Fruit fly (Drosophila melanogaster) whole organism, embryonic: ENCODE data around the gene Enoph.

Source experiments
- Aef1 ChIP-seq: fragments of 200-800 bp; sonication (Bioruptor generic); IDR thresholded peaks from 3 replicates; pipeline ENCODE4 v1.3.6; 2022; ENCODE audit warnings: missing biosample characterization, missing genetic modification characterization
- CG10147 ChIP-seq: fragments of 200-800 bp; sonication (Bioruptor generic); optimal IDR thresholded peaks from 2 replicates; lab custom pipeline; 2019; ENCODE audit warnings: missing biosample characterization, mild to moderate bottlenecking, missing genetic modification characterization, moderate library complexity
- CG10543 ChIP-seq: fragments of 200-800 bp; sonication (Bioruptor generic); optimal IDR thresholded peaks from 3 replicates; lab custom pipeline; 2017; ENCODE audit warnings: missing biosample characterization, mild to moderate bottlenecking, missing genetic modification characterization, moderate library complexity
- CG11093 ChIP-seq: fragments of 200-800 bp; sonication (Bioruptor generic); IDR thresholded peaks from 3 replicates; pipeline ENCODE4 v1.3.6; 2022; ENCODE audit warnings: missing biosample characterization, missing genetic modification characterization
- CG11247 ChIP-seq: fragments of 200-800 bp; sonication (Bioruptor generic); IDR thresholded peaks from 2 replicates; pipeline ENCODE4 v1.3.6; 2022; ENCODE audit warnings: missing biosample characterization, missing genetic modification characterization
- CG12104 ChIP-seq: fragments of 200-800 bp; sonication (Bioruptor generic); optimal IDR thresholded peaks from 3 replicates; lab custom pipeline; 2016; ENCODE audit warnings: missing biosample characterization, missing genetic modification characterization
- CG12659 ChIP-seq: fragments of 200-800 bp; sonication (Bioruptor generic); optimal IDR thresholded peaks from 3 replicates; lab custom pipeline; 2017; ENCODE audit warnings: mild to moderate bottlenecking, missing biosample characterization, missing genetic modification reagents, missing genetic modification characterization
- CG14050 ChIP-seq: fragments of 200-800 bp; sonication (Bioruptor generic); IDR thresholded peaks from 3 replicates; pipeline ENCODE4 v1.3.6; 2022; ENCODE audit warnings: missing biosample characterization, missing genetic modification characterization
- CG14965 ChIP-seq: fragments of 200-800 bp; sonication (Bioruptor generic); optimal IDR thresholded peaks from 2 replicates; lab custom pipeline; 2016; ENCODE audit warnings: missing biosample characterization, missing genetic modification characterization, borderline replicate concordance
- CG15479 ChIP-seq: fragments of 200-800 bp; sonication (Bioruptor generic); optimal IDR thresholded peaks from 3 replicates; lab custom pipeline; 2019; ENCODE audit warnings: missing biosample characterization, mild to moderate bottlenecking, missing genetic modification characterization, moderate library complexity
- CG2116 ChIP-seq: fragments of 200-800 bp; sonication (Bioruptor generic); optimal IDR thresholded peaks from 3 replicates; lab custom pipeline; 2018; ENCODE audit warnings: missing biosample characterization, mild to moderate bottlenecking, missing genetic modification characterization
- CG2199 ChIP-seq: fragments of 200-800 bp; sonication (Bioruptor generic); IDR thresholded peaks from 3 replicates; pipeline ENCODE4 v1.3.6; 2022; ENCODE audit warnings: missing biosample characterization, missing genetic modification characterization
- CG4328 ChIP-seq: fragments of 200-800 bp; sonication (Bioruptor generic); optimal IDR thresholded peaks from 3 replicates; lab custom pipeline; 2017; ENCODE audit warnings: missing biosample characterization, missing genetic modification reagents, missing genetic modification characterization
- CG43689 ChIP-seq: fragments of 200-800 bp; sonication (Bioruptor generic); IDR thresholded peaks from 2 replicates; pipeline ENCODE4 v1.3.6; 2022; ENCODE audit warnings: missing biosample characterization, missing genetic modification characterization
- CG6654 ChIP-seq: fragments of 200-800 bp; sonication (Bioruptor generic); optimal IDR thresholded peaks from 2 replicates; lab custom pipeline; 2017; ENCODE audit warnings: missing biosample characterization, mild to moderate bottlenecking, missing genetic modification characterization
- CG9437 ChIP-seq: fragments of 200-800 bp; sonication (Bioruptor generic); optimal IDR thresholded peaks from 2 replicates; lab custom pipeline; 2018; ENCODE audit warnings: missing biosample characterization, mild to moderate bottlenecking, missing genetic modification characterization
- CG9932 ChIP-seq: fragments of 200-800 bp; sonication (Bioruptor generic); IDR thresholded peaks from 2 replicates; pipeline ENCODE4 v1.3.6; 2022; ENCODE audit warnings: missing biosample characterization, missing genetic modification characterization
- Camta ChIP-seq: fragments of 200-800 bp; sonication (Bioruptor generic); optimal IDR thresholded peaks from 2 replicates; lab custom pipeline; 2016; ENCODE audit warnings: missing biosample characterization, missing genetic modification characterization
- Dref ChIP-seq: fragments of 200-800 bp; sonication (Bioruptor generic); IDR thresholded peaks from 2 replicates; pipeline ENCODE4 v1.3.6; 2022; ENCODE audit warnings: missing biosample characterization, missing genetic modification characterization
- Ets97D ChIP-seq: fragments of 200-800 bp; sonication (Bioruptor generic); optimal IDR thresholded peaks from 3 replicates; lab custom pipeline; 2016; ENCODE audit warnings: missing biosample characterization, missing genetic modification characterization
- Gsc ChIP-seq: fragments of 200-800 bp; sonication (Bioruptor generic); IDR thresholded peaks from 2 replicates; pipeline ENCODE4 v1.3.6; 2022; ENCODE audit warnings: missing biosample characterization, missing genetic modification characterization
- Hey ChIP-seq: fragments of 200-800 bp; sonication (Bioruptor generic); optimal IDR thresholded peaks from 3 replicates; lab custom pipeline; 2018; ENCODE audit warnings: missing biosample characterization, mild to moderate bottlenecking, missing genetic modification characterization
- Pdp1 ChIP-seq, 2 experiments: fragments of 200-800 bp; sonication (Bioruptor generic); optimal IDR thresholded peaks; 3 replicates each; lab custom pipeline; 2016; ENCODE audit warnings: missing biosample characterization in 2 of 2, missing genetic modification characterization in 2 of 2, mild to moderate bottlenecking in 1 of 2, moderate library complexity in 1 of 2
- Scr ChIP-seq: fragments of 200-800 bp; sonication (Bioruptor generic); IDR thresholded peaks from 2 replicates; pipeline ENCODE4 v1.3.6; 2022; ENCODE audit warnings: missing biosample characterization, missing genetic modification characterization; ENCODE audit not compliant: partially characterized antibody
- Six4 ChIP-seq: fragments of 200-800 bp; sonication (Bioruptor generic); optimal IDR thresholded peaks from 2 replicates; lab custom pipeline; 2016; ENCODE audit warnings: missing biosample characterization, missing genetic modification characterization
- Stat92E ChIP-seq, 3 experiments: fragments of >200 bp in 2 of 3; fragments of 200-800 bp in 1 of 3; sonication (Bioruptor generic) in 1 of 3; optimal IDR thresholded peaks; 2 replicates each; lab custom pipeline; 2017 to 2019; ENCODE audit warnings: missing biosample characterization in 3 of 3, missing genetic modification characterization in 3 of 3, mild to moderate bottlenecking in 1 of 3, moderate library complexity in 1 of 3
- TFAM ChIP-seq: fragments of 200-800 bp; sonication (Bioruptor generic); optimal IDR thresholded peaks from 2 replicates; lab custom pipeline; 2017; ENCODE audit warnings: missing biosample characterization, missing genetic modification characterization, inconsistent platforms
- Trl ChIP-seq, 3 experiments: fragments of >200 bp in 2 of 3; fragments of 200-800 bp in 1 of 3; sonication (Bioruptor generic) in 1 of 3; optimal IDR thresholded peaks; 2 replicates in 1 of 3; 3 replicates in 2 of 3; lab custom pipeline; 2016 to 2017; ENCODE audit warnings: missing biosample characterization in 1 of 3, missing genetic modification characterization in 1 of 3
- btn ChIP-seq: fragments of 200-800 bp; sonication (Bioruptor generic); optimal IDR thresholded peaks from 2 replicates; lab custom pipeline; 2016; ENCODE audit warnings: missing biosample characterization, missing genetic modification characterization
- chn ChIP-seq: fragments of 200-800 bp; sonication (Bioruptor generic); optimal IDR thresholded peaks from 2 replicates; lab custom pipeline; 2016; ENCODE audit warnings: missing biosample characterization, missing genetic modification characterization
- dm ChIP-seq: fragments of 200-800 bp; sonication (Bioruptor generic); optimal IDR thresholded peaks from 3 replicates; lab custom pipeline; 2016; ENCODE audit warnings: missing biosample characterization, missing genetic modification characterization
- gcm ChIP-seq: fragments of 200-800 bp; sonication (Bioruptor generic); optimal IDR thresholded peaks from 2 replicates; lab custom pipeline; 2019; ENCODE audit warnings: missing biosample characterization, mild to moderate bottlenecking, missing genetic modification characterization, moderate library complexity
- grau ChIP-seq: fragments of 200-800 bp; optimal IDR thresholded peaks from 3 replicates; lab custom pipeline; 2019; ENCODE audit warnings: missing biosample characterization, mild to moderate bottlenecking, missing genetic modification characterization, moderate library complexity
- gsb-n ChIP-seq: fragments of 200-800 bp; sonication (Bioruptor generic); optimal IDR thresholded peaks from 3 replicates; lab custom pipeline; 2018; ENCODE audit warnings: missing biosample characterization, mild to moderate bottlenecking, missing genetic modification characterization
- h ChIP-seq: fragments of >200 bp; optimal IDR thresholded peaks from 2 replicates; lab custom pipeline; 2017
- inv ChIP-seq: fragments of 200-800 bp; sonication (Bioruptor generic); IDR thresholded peaks from 2 replicates; pipeline ENCODE4 v1.3.6; 2022; ENCODE audit warnings: missing biosample characterization, missing genetic modification characterization; ENCODE audit not compliant: partially characterized antibody
- jing ChIP-seq: fragments of 200-800 bp; sonication (Bioruptor generic); optimal IDR thresholded peaks from 2 replicates; lab custom pipeline; 2018; ENCODE audit warnings: missing biosample characterization, mild to moderate bottlenecking, missing genetic modification characterization
- jumu ChIP-seq: fragments of 200-800 bp; sonication (Bioruptor generic); optimal IDR thresholded peaks from 3 replicates; lab custom pipeline; 2016; ENCODE audit warnings: missing biosample characterization, missing genetic modification characterization
- kah ChIP-seq: fragments of 200-800 bp; sonication (Bioruptor generic); optimal IDR thresholded peaks from 2 replicates; lab custom pipeline; 2018; ENCODE audit warnings: missing biosample characterization, mild to moderate bottlenecking, missing genetic modification characterization
- oc ChIP-seq: fragments of 200-800 bp; sonication (Bioruptor generic); optimal IDR thresholded peaks from 2 replicates; lab custom pipeline; 2018; ENCODE audit warnings: missing biosample characterization, mild to moderate bottlenecking, missing genetic modification characterization, moderate library complexity
- onecut ChIP-seq: fragments of 200-800 bp; sonication (Bioruptor generic); IDR thresholded peaks from 2 replicates; pipeline ENCODE4 v1.3.6; 2022; ENCODE audit warnings: missing biosample characterization, missing genetic modification characterization
- org-1 ChIP-seq: fragments of 200-800 bp; sonication (Bioruptor generic); optimal IDR thresholded peaks from 2 replicates; lab custom pipeline; 2017; ENCODE audit warnings: missing biosample characterization, missing genetic modification characterization
- pb ChIP-seq: fragments of 200-800 bp; sonication (Bioruptor generic); optimal IDR thresholded peaks from 3 replicates; lab custom pipeline; 2016; ENCODE audit warnings: missing biosample characterization, missing genetic modification characterization
- sr ChIP-seq: fragments of 200-800 bp; sonication (Bioruptor generic); IDR thresholded peaks from 3 replicates; pipeline ENCODE4 v1.3.6; 2022; ENCODE audit warnings: missing biosample characterization, missing genetic modification characterization
- stc ChIP-seq: fragments of 200-800 bp; sonication (Bioruptor generic); IDR thresholded peaks from 2 replicates; pipeline ENCODE4 v1.3.6; 2022; ENCODE audit warnings: missing biosample characterization, missing genetic modification characterization
- usp ChIP-seq: fragments of >200 bp; optimal IDR thresholded peaks from 2 replicates; lab custom pipeline; 2017; ENCODE audit warnings: missing biosample characterization, missing genetic modification characterization
- wek ChIP-seq: fragments of 200-800 bp; sonication (Bioruptor generic); optimal IDR thresholded peaks from 3 replicates; lab custom pipeline; 2018; ENCODE audit warnings: missing biosample characterization, mild to moderate bottlenecking, missing genetic modification characterization, moderate library complexity
- zfh2 ChIP-seq: fragments of 200-800 bp; sonication (Bioruptor generic); optimal IDR thresholded peaks from 2 replicates; lab custom pipeline; 2016; ENCODE audit warnings: missing biosample characterization, missing genetic modification characterization

Enoph gene

DNA sequence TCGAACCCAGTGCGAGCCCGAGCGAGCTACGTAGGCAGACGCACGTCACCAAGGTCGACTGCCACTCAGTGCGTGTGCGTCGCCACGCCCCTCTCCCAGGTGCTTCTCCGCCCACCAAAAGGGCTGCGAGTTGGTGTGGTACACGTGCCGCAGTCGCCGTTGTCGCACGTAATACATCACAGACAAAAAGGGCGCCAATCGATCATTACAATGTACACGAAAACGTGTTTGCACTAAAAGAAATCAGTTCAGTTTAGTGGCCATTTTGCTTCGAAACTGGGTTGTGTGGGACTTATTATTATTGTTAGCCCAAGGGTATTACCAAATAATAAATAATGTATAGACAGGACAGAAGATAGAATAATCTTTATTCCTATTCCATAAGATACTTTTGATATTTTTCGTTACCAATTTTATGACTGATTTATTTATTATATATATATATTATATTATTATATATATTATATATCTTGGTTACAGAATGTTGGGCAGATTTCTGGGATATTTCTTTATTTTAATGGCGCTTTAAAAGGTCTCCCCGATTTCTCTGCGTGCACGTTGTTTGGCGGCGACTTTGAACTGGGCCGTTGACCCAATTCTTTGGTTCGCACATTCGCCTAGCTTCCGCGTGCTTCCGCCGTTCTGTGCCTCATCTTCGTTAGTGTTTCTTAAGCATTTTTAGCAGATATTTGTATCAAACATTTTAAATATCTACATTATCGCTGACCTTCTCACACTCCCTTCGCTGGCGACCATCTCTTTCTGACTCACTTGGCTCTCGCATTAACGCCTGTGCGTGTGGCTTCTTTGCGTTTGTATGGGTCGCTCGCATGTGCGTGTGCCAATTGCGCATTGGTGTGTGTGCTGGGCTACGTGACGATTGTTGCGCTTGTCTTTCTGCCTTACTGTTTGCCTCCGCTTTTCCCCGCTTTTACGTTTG lies 7.1 kb upstream of the Enoph start (continued):
- no peak for TF ChIP-seq Dref
- TF ChIP-seq TFAM (GFP tag; lab: Kevin White, UChicago), result no peak
- peak; percentile 82 for TF ChIP-seq gcm (GFP tag; lab: Kevin White, UChicago)
- TF ChIP-seq wek (GFP tag; lab: Kevin White, UChicago), result no peak
- peak; percentile 49 for TF ChIP-seq org-1 (GFP tag; lab: Kevin White, UChicago)
- TF ChIP-seq sr (GFP tag; lab: Robert Waterston, UW), result peak; percentile 100
- TF ChIP-seq CG14050 (GFP tag; lab: Robert Waterston, UW), result peak; percentile 49; the same call in 1 of the 3 replicates
- TF ChIP-seq Trl (optimal IDR thresholded peaks at IDR 0.05; lab: Kevin White, UChicago), result no peak
- no peak for TF ChIP-seq Trl (GFP tag; optimal IDR thresholded peaks at IDR 0.05; lab: Kevin White, UChicago)
- TF ChIP-seq CG10543, result peak; percentile 89
- peak; percentile 53 for TF ChIP-seq CG6654 (GFP tag; lab: Kevin White, UChicago)
- peak; percentile 78 for TF ChIP-seq gsb-n
- no peak for TF ChIP-seq btn (GFP tag; lab: Kevin White, UChicago)
- TF ChIP-seq CG2199 (GFP tag; lab: Robert Waterston, UW), result peak; percentile 83; the same call in 2 of the 3 replicates
- TF ChIP-seq CG11247, result peak; percentile 61; the same call in 1 of the 2 replicates
- no peak for TF ChIP-seq Gsc
- peak; percentile 71; the same call in 2 of the 3 replicates for TF ChIP-seq Aef1 (GFP tag; lab: Robert Waterston, UW)
- peak; percentile 44 to 76 for TF ChIP-seq Pdp1 (GFP tag; optimal IDR thresholded peaks at IDR 0.05; lab: Kevin White, UChicago)
- TF ChIP-seq Hey (tag; lab: Kevin White, UChicago), result peak; percentile 92
- TF ChIP-seq CG12104 (GFP tag; lab: Kevin White, UChicago), result peak; percentile 80
- TF ChIP-seq CG2116 (GFP tag; lab: Kevin White, UChicago), result peak; percentile 22
- no peak for TF ChIP-seq dm (GFP tag; lab: Kevin White, UChicago)
- peak; percentile 94 for TF ChIP-seq CG12659
- TF ChIP-seq CG14965 (GFP tag; lab: Kevin White, UChicago), result no peak
- peak; percentile 74 for TF ChIP-seq CG15479 (GFP tag; lab: Kevin White, UChicago)
- peak; percentile 41 for TF ChIP-seq jing (GFP tag; lab: Kevin White, UChicago)
- peak; percentile 11 for TF ChIP-seq chn
- TF ChIP-seq CG9437, result peak; percentile 85
- TF ChIP-seq CG11093 (GFP tag; lab: Robert Waterston, UW), result peak; percentile 73; the same call in 1 of the 3 replicates
- TF ChIP-seq Ets97D, result no peak
- TF ChIP-seq Camta (GFP tag; lab: Kevin White, UChicago), result no peak
- no peak; the same call in none of the 2 replicates for TF ChIP-seq onecut (GFP tag; lab: Robert Waterston, UW)
- peak; percentile 77 for TF ChIP-seq CG10147
- TF ChIP-seq Six4 (GFP tag; lab: Kevin White, UChicago), result peak; percentile 68
- no peak for TF ChIP-seq Scr (GFP tag; lab: Robert Waterston, UW)
- TF ChIP-seq oc, result peak; percentile 50
- no peak for TF ChIP-seq pb (GFP tag; lab: Kevin White, UChicago)
- no peak for TF ChIP-seq h
- TF ChIP-seq kah, result peak; percentile 74
- TF ChIP-seq CG43689 (GFP tag; lab: Robert Waterston, UW), result 0 out of 2 replicates have a peak, but pooled peaks have one; percentile 42
- TF ChIP-seq jumu (GFP tag; lab: Kevin White, UChicago), result no peak
- peak; percentile 91 for TF ChIP-seq grau
- peak; percentile 55; the same call in 1 of the 2 replicates for TF ChIP-seq CG9932 (GFP tag; lab: Robert Waterston, UW)
- TF ChIP-seq zfh2 (GFP tag; lab: Kevin White, UChicago), result peak; percentile 8
- TF ChIP-seq stc (GFP tag; lab: Robert Waterston, UW), result peak; percentile 66; the same call in 1 of the 2 replicates
- peak; percentile 88 for TF ChIP-seq CG4328 (GFP tag; lab: Kevin White, UChicago)
- TF ChIP-seq usp (GFP tag; lab: Kevin White, UChicago), result no peak
- no peak for TF ChIP-seq Stat92E (GFP tag; optimal IDR thresholded peaks at IDR 0.05; lab: Kevin White, UChicago)
- no peak for TF ChIP-seq inv (GFP tag; lab: Robert Waterston, UW)
